Worm (Caenorhabditis elegans): Measurements from ENCODE around the gene sqst-4.

ce11 chrV:16455065-16455464, 33.2 kb upstream of the sqst-4 start, which contains the start of gene str-14:
- TF ChIP-seq dao-5 (tag; optimal IDR thresholded peaks at IDR 0.05) (no peak), him-1 (tag; optimal IDR thresholded peaks at IDR 0.05) (no peak)
